Fruit fly (Drosophila melanogaster) whole organism, embryonic: Measurements from ENCODE around the gene CG12974.

Experiments used
- CG10267 ChIP-seq: fragments of 200-800 bp; sonication (Bioruptor generic); optimal IDR thresholded peaks from 2 replicates; lab custom pipeline; 2018; ENCODE audit warnings: missing biosample characterization, mild to moderate bottlenecking, missing genetic modification characterization, moderate library complexity
- CG10543 ChIP-seq: fragments of 200-800 bp; sonication (Bioruptor generic); optimal IDR thresholded peaks from 3 replicates; lab custom pipeline; 2017; ENCODE audit warnings: missing biosample characterization, mild to moderate bottlenecking, missing genetic modification characterization, moderate library complexity
- CG10565 ChIP-seq: fragments of 200-800 bp; sonication (Bioruptor generic); optimal IDR thresholded peaks from 3 replicates; lab custom pipeline; 2016; ENCODE audit warnings: missing biosample characterization, mild to moderate bottlenecking, missing genetic modification characterization
- CG13296 ChIP-seq: fragments of 200-800 bp; sonication (Bioruptor generic); optimal IDR thresholded peaks from 3 replicates; lab custom pipeline; 2018; ENCODE audit warnings: missing biosample characterization, mild to moderate bottlenecking, missing genetic modification characterization
- CG13624 ChIP-seq: fragments of 200-800 bp; sonication (Bioruptor generic); optimal IDR thresholded peaks from 2 replicates; lab custom pipeline; 2016; ENCODE audit warnings: missing biosample characterization, missing genetic modification characterization
- CG15269 ChIP-seq: fragments of 200-800 bp; sonication (Bioruptor generic); optimal IDR thresholded peaks from 2 replicates; lab custom pipeline; 2018; ENCODE audit warnings: missing biosample characterization, mild to moderate bottlenecking, missing genetic modification characterization, moderate library complexity
- CG1603 ChIP-seq: fragments of 200-800 bp; sonication (Bioruptor generic); optimal IDR thresholded peaks from 2 replicates; lab custom pipeline; 2019; ENCODE audit warnings: missing biosample characterization, mild to moderate bottlenecking, missing genetic modification characterization, moderate library complexity
- CG16815 ChIP-seq: fragments of 200-800 bp; sonication (Bioruptor generic); optimal IDR thresholded peaks from 3 replicates; lab custom pipeline; 2017; ENCODE audit warnings: missing biosample characterization, mild to moderate bottlenecking, missing genetic modification characterization
- CG17829 ChIP-seq: fragments of 200-800 bp; optimal IDR thresholded peaks from 2 replicates; lab custom pipeline; 2019; ENCODE audit warnings: missing biosample characterization, mild to moderate bottlenecking, missing genetic modification characterization, moderate library complexity
- CG18476 ChIP-seq: fragments of 200-800 bp; sonication (Bioruptor generic); optimal IDR thresholded peaks from 2 replicates; lab custom pipeline; 2016; ENCODE audit warnings: missing biosample characterization, mild to moderate bottlenecking, missing genetic modification characterization
- CG34224 ChIP-seq: fragments of 200-800 bp; sonication (Bioruptor generic); IDR thresholded peaks from 3 replicates; pipeline ENCODE4 v1.3.6; 2022; ENCODE audit warnings: missing biosample characterization, missing genetic modification characterization; ENCODE audit not compliant: partially characterized antibody
- CG4282 ChIP-seq: fragments of 200-800 bp; sonication (Bioruptor generic); optimal IDR thresholded peaks from 2 replicates; lab custom pipeline; 2016; ENCODE audit warnings: missing biosample characterization, missing genetic modification characterization
- CG4707 ChIP-seq: fragments of 200-800 bp; sonication (Bioruptor generic); optimal IDR thresholded peaks from 2 replicates; lab custom pipeline; 2018; ENCODE audit warnings: missing biosample characterization, mild to moderate bottlenecking, missing genetic modification characterization, moderate library complexity
- Chrac-16 ChIP-seq: fragments of 200-800 bp; sonication (Bioruptor generic); optimal IDR thresholded peaks from 3 replicates; lab custom pipeline; 2016; ENCODE audit warnings: missing biosample characterization, missing genetic modification characterization
- Dip3 ChIP-seq: fragments of 200-800 bp; sonication (Bioruptor generic); optimal IDR thresholded peaks from 3 replicates; lab custom pipeline; 2016; ENCODE audit warnings: missing biosample characterization, missing genetic modification characterization
- Doc3 ChIP-seq: fragments of 200-800 bp; sonication (Bioruptor generic); IDR thresholded peaks from 3 replicates; pipeline ENCODE4 v1.3.6; 2022; ENCODE audit warnings: missing biosample characterization, missing genetic modification characterization; ENCODE audit not compliant: partially characterized antibody
- Ets65A ChIP-seq: fragments of 200-800 bp; sonication (Bioruptor generic); peaks from one replicate; lab custom pipeline; 2016; ENCODE audit warnings: missing biosample characterization, missing genetic modification characterization
- Fer1 ChIP-seq: fragments of 200-800 bp; sonication (Bioruptor generic); optimal IDR thresholded peaks from 2 replicates; lab custom pipeline; 2017; ENCODE audit warnings: missing biosample characterization, mild to moderate bottlenecking, missing genetic modification characterization
- HLH54F ChIP-seq: fragments of 200-800 bp; sonication (Bioruptor generic); optimal IDR thresholded peaks from 3 replicates; lab custom pipeline; 2016; ENCODE audit warnings: missing biosample characterization, missing genetic modification characterization
- Hand ChIP-seq: fragments of 200-800 bp; sonication (Bioruptor generic); optimal IDR thresholded peaks from 2 replicates; lab custom pipeline; 2017; ENCODE audit warnings: mild to moderate bottlenecking, missing biosample characterization, missing genetic modification reagents, missing genetic modification characterization
- Hmr ChIP-seq: fragments of 200-800 bp; sonication (Bioruptor generic); optimal IDR thresholded peaks from 3 replicates; lab custom pipeline; 2017; ENCODE audit warnings: mild to moderate bottlenecking, missing biosample characterization, missing genetic modification reagents, missing genetic modification characterization
- Pdp1 ChIP-seq, 2 experiments: fragments of 200-800 bp; sonication (Bioruptor generic); optimal IDR thresholded peaks; 3 replicates each; lab custom pipeline; 2016; ENCODE audit warnings: missing biosample characterization in 2 of 2, missing genetic modification characterization in 2 of 2, mild to moderate bottlenecking in 1 of 2, moderate library complexity in 1 of 2
- Scr ChIP-seq: fragments of 200-800 bp; sonication (Bioruptor generic); IDR thresholded peaks from 2 replicates; pipeline ENCODE4 v1.3.6; 2022; ENCODE audit warnings: missing biosample characterization, missing genetic modification characterization; ENCODE audit not compliant: partially characterized antibody
- Sox100B ChIP-seq: fragments of 200-800 bp; sonication (Bioruptor generic); optimal IDR thresholded peaks from 3 replicates; lab custom pipeline; 2018; ENCODE audit warnings: missing biosample characterization, mild to moderate bottlenecking, missing genetic modification characterization
- Usf ChIP-seq: fragments of 200-800 bp; sonication (Bioruptor generic); optimal IDR thresholded peaks from 2 replicates; lab custom pipeline; 2017; ENCODE audit warnings: missing genotype, missing biosample characterization, missing genetic modification characterization
- ac ChIP-seq: fragments of 200-800 bp; sonication (Bioruptor generic); optimal IDR thresholded peaks from 3 replicates; lab custom pipeline; 2017; ENCODE audit warnings: missing biosample characterization, mild to moderate bottlenecking, missing genetic modification characterization
- dimm ChIP-seq: fragments of 200-800 bp; sonication (Bioruptor generic); IDR thresholded peaks from 2 replicates; pipeline ENCODE4 v1.3.6; 2022; ENCODE audit warnings: missing biosample characterization, missing genetic modification characterization
- dm ChIP-seq: fragments of 200-800 bp; sonication (Bioruptor generic); optimal IDR thresholded peaks from 3 replicates; lab custom pipeline; 2016; ENCODE audit warnings: missing biosample characterization, missing genetic modification characterization
- dmrt99B ChIP-seq: fragments of 200-800 bp; sonication (Bioruptor generic); optimal IDR thresholded peaks from 2 replicates; lab custom pipeline; 2018; ENCODE audit warnings: missing biosample characterization, mild to moderate bottlenecking, missing genetic modification characterization, moderate library complexity
- ems ChIP-seq: fragments of 200-800 bp; sonication (Bioruptor generic); optimal IDR thresholded peaks from 3 replicates; lab custom pipeline; 2016; ENCODE audit warnings: missing biosample characterization, missing genetic modification characterization
- exex ChIP-seq: fragments of 200-800 bp; sonication (Bioruptor generic); optimal IDR thresholded peaks from 4 replicates; lab custom pipeline; 2018; ENCODE audit warnings: missing biosample characterization, mild to moderate bottlenecking, missing genetic modification characterization, moderate library complexity
- ftz-f1 ChIP-seq: fragments of 200-800 bp; sonication (Bioruptor generic); optimal IDR thresholded peaks from 2 replicates; lab custom pipeline; 2016; ENCODE audit warnings: missing biosample characterization, missing genetic modification characterization
- gem ChIP-seq: fragments of 200-800 bp; sonication (Bioruptor generic); optimal IDR thresholded peaks from 2 replicates; lab custom pipeline; 2019; ENCODE audit warnings: missing biosample characterization, mild to moderate bottlenecking, missing genetic modification characterization, moderate library complexity
- ham ChIP-seq: fragments of 200-800 bp; sonication (Bioruptor generic); IDR thresholded peaks from 2 replicates; pipeline ENCODE4 v1.3.6; 2022; ENCODE audit warnings: missing biosample characterization, missing genetic modification characterization
- kay ChIP-seq: fragments of 200-800 bp; sonication (Bioruptor generic); optimal IDR thresholded peaks from 2 replicates; lab custom pipeline; 2016; ENCODE audit warnings: missing biosample characterization, missing genetic modification characterization
- luna ChIP-seq: fragments of 200-800 bp; sonication (Bioruptor generic); optimal IDR thresholded peaks from 2 replicates; lab custom pipeline; 2016; ENCODE audit warnings: missing biosample characterization, missing genetic modification characterization
- mirr ChIP-seq: fragments of 200-800 bp; sonication (Bioruptor generic); optimal IDR thresholded peaks from 3 replicates; lab custom pipeline; 2018; ENCODE audit warnings: missing biosample characterization, mild to moderate bottlenecking, missing genetic modification characterization
- pzg ChIP-seq: fragments of 200-800 bp; sonication (Bioruptor generic); optimal IDR thresholded peaks from 3 replicates; lab custom pipeline; 2018; ENCODE audit warnings: missing biosample characterization, mild to moderate bottlenecking, missing genetic modification characterization, moderate library complexity
- sd ChIP-seq: fragments of 200-800 bp; sonication (Bioruptor generic); optimal IDR thresholded peaks from 3 replicates; lab custom pipeline; 2018; ENCODE audit warnings: missing biosample characterization, mild to moderate bottlenecking, missing genetic modification characterization, moderate library complexity
- sens ChIP-seq: fragments of 200-800 bp; sonication (Bioruptor generic); peaks from one replicate; lab custom pipeline; 2016; ENCODE audit warnings: missing biosample characterization, missing genetic modification characterization
- slbo ChIP-seq: fragments of 200-800 bp; sonication (Bioruptor generic); IDR thresholded peaks from 2 replicates; pipeline ENCODE4 v1.3.6; 2022; ENCODE audit warnings: missing biosample characterization, missing genetic modification characterization
- slp2 ChIP-seq: fragments of 200-800 bp; sonication (Bioruptor generic); optimal IDR thresholded peaks from 2 replicates; lab custom pipeline; 2016; ENCODE audit warnings: missing biosample characterization, missing genetic modification characterization
- sug ChIP-seq: fragments of 200-800 bp; optimal IDR thresholded peaks from 2 replicates; lab custom pipeline; 2019; ENCODE audit warnings: missing biosample characterization, mild to moderate bottlenecking, missing genetic modification characterization, moderate library complexity
- vfl ChIP-seq: fragments of 200-800 bp; sonication (Bioruptor generic); optimal IDR thresholded peaks from 2 replicates; lab custom pipeline; 2016; ENCODE audit warnings: missing biosample characterization, missing genetic modification characterization
- zen ChIP-seq: fragments of 200-800 bp; sonication (Bioruptor generic); optimal IDR thresholded peaks from 3 replicates; lab custom pipeline; 2018; ENCODE audit warnings: missing biosample characterization, mild to moderate bottlenecking, missing genetic modification characterization, moderate library complexity

CG12974 gene

dm6 chr3L:21283795-21284194, 2.0 kb downstream of the CG12974 start:
- TF ChIP-seq exex (tag; lab: Kevin White, UChicago): peak; percentile 33
- peak; percentile 10 for TF ChIP-seq zen (tag; lab: Kevin White, UChicago)
- no peak for TF ChIP-seq CG13624 (GFP tag; lab: Kevin White, UChicago)
- TF ChIP-seq Pdp1 (GFP tag; optimal IDR thresholded peaks at IDR 0.05; lab: Kevin White, UChicago): peak in 1 of 2 experiments; percentile 95
- TF ChIP-seq Ets65A (GFP tag; lab: Kevin White, UChicago): peak; percentile 38
- no peak for TF ChIP-seq Hand (GFP tag; lab: Kevin White, UChicago)
- TF ChIP-seq Dip3 (GFP tag; lab: Kevin White, UChicago): no peak

dm6 chr3L:21282741-21283140, 3.0 kb downstream of the CG12974 start:
- TF ChIP-seq sd (tag; lab: Kevin White, UChicago): peak; percentile 55
- no peak for TF ChIP-seq dm (GFP tag; lab: Kevin White, UChicago)
- peak; percentile 72 for TF ChIP-seq sug
- 0 out of 2 replicates have a peak, but pooled peaks have one; percentile 5 for TF ChIP-seq slbo
- TF ChIP-seq ac: no peak
- TF ChIP-seq CG4707 (GFP tag; lab: Kevin White, UChicago): no peak
- TF ChIP-seq ham (GFP tag; lab: Robert Waterston, UW): no peak
- TF ChIP-seq CG13296: no peak
- TF ChIP-seq mirr (GFP tag; lab: Kevin White, UChicago): peak; percentile 74
- TF ChIP-seq exex (tag; lab: Kevin White, UChicago): peak; percentile 93

dm6 chr3L:21281706-21282105, 4.1 kb downstream of the CG12974 start:
- TF ChIP-seq HLH54F (GFP tag; lab: Kevin White, UChicago) (no peak), Chrac-16 (GFP tag; lab: Kevin White, UChicago) (no peak), luna (no peak), slp2 (no peak), sens (GFP tag; lab: Kevin White, UChicago) (peak; percentile 43), sug (peak; percentile 94), CG16815 (GFP tag; lab: Kevin White, UChicago) (no peak)

- TF ChIP-seq CG4282 (GFP tag; lab: Kevin White, UChicago) (peak; percentile 1), Pdp1 (GFP tag; optimal IDR thresholded peaks at IDR 0.05; lab: Kevin White, UChicago) (peak in 1 of 2 experiments; percentile 81), CG1603 (tag; lab: Kevin White, UChicago) (peak; percentile 64), Usf (no peak), ems (GFP tag; lab: Kevin White, UChicago) (no peak), CG17829 (tag; lab: Kevin White, UChicago) (peak; percentile 29), CG10565 (no peak), Doc3 (GFP tag; lab: Robert Waterston, UW) (peak; percentile 48; the same call in 2 of the 3 replicates), vfl (no peak), Hmr (no peak), Sox100B (GFP tag; lab: Kevin White, UChicago) (peak; percentile 9), Scr (GFP tag; lab: Robert Waterston, UW) (peak; percentile 46; the same call in 1 of the 2 replicates), dmrt99B (no peak), ftz-f1 (no peak), CG15269 (tag; lab: Kevin White, UChicago) (no peak), gem (peak; percentile 22), CG34224 (GFP tag; lab: Robert Waterston, UW) (peak; percentile 66), kay (GFP tag; lab: Kevin White, UChicago) (no peak), CG18476 (GFP tag; lab: Kevin White, UChicago) (peak; percentile 91), pzg (GFP tag; lab: Kevin White, UChicago) (peak; percentile 87), Fer1 (GFP tag; lab: Kevin White, UChicago) (peak; percentile 26), CG10267 (tag; lab: Kevin White, UChicago) (peak; percentile 5), dimm (GFP tag; lab: Robert Waterston, UW) (no peak), CG10543 (GFP tag; lab: Kevin White, UChicago) (peak; percentile 65)
Measured at dm6 chr3L:21280996-21281691, 4.6 kb downstream of the CG12974 start, which contains the start of gene ppl. Gene ppl, minus strand, starts transcription at chr3L:21281506.
